Worm (Caenorhabditis elegans): ENCODE results near the gene hlh-25.
"Not testable (repeated sequence)": the region's sequence is repeated elsewhere in the genome, so short reads cannot be mapped to it uniquely, and the experiment has no call there.

The hlh-25 gene

DNA sequence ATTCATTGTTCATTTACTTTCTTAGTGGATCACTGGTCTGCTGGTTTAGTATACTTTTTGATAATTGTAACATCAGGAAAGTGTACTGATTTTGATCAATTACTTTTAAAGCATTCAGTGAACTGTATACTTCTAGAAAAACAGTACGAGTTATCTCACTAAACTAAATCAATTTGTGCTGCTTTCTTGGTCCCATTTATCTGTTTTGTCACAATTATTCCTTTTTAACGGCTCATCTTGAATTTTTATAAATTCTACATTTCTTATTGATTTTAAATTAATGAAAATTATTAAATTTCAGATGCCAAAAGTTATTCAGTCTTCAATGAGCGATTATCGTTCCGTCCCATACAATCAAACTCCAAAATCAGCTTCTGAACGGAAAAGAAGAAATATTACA lies at the start of gene hlh-25:
hlh-25 (plus strand) TSS at position 301 of the 400 bp plus-strand sequence.
- TF ChIP-seq unc-62 (GFP tag; optimal IDR thresholded peaks at IDR 0.05) = not testable (repeated sequence)

DNA sequence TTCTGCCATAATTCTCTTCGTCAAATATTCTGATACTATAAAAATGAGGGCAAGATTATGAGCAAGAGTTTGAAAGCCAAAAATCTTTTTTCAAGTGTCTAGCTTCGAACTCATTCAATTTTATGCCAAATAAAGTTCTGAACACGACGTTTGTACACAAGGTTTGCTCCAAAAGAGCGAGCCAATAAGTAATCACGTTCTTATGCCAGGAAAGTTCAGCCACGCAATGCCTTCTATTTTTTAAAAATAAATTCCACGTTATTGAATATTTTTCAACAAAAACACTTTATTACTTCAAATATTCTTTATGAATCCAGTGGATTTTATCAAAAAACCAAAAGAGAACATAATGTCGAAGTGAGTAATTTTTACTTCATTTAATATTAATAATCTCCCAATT lies 47.2 kb upstream of the hlh-25 start, which contains the start of gene nep-5:
nep-5 (plus strand) TSS at position 301 of the 400 bp plus-strand sequence.
- no peak for TF ChIP-seq unc-62 (GFP tag; optimal IDR thresholded peaks at IDR 0.05)

DNA sequence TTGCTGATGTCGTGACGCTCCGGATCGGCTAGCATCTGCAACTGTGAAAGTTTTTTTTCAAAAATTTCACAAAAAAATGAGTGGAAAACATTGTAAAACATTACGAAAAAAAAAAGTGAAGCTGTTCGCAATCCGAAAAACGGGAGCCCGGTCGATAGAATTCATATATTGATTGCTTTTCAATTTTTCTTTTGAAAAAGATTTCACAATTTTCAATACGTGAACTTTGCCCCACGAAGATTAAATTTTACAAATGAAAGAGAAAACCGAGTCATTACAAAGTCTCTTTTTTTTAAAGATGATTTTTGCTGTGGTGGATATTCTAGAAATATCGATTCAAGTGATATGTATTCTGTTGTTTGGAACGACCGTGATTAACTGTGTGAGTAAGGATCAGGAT lies 40.6 kb upstream of the hlh-25 start, which contains the start of gene F12A10.6:
F12A10.6 (minus strand) TSS at position 101 of the 400 bp plus-strand sequence.
- no peak for TF ChIP-seq unc-62 (GFP tag; optimal IDR thresholded peaks at IDR 0.05)

- TF ChIP-seq unc-62 (GFP tag; optimal IDR thresholded peaks at IDR 0.05) = no peak
Observed at ce11 chrII:5496375-5496774, 38.7 kb upstream of the hlh-25 start, which contains the start of gene F12A10.1. TSS of gene F12A10.1 (plus strand) at chrII:5496540.

DNA sequence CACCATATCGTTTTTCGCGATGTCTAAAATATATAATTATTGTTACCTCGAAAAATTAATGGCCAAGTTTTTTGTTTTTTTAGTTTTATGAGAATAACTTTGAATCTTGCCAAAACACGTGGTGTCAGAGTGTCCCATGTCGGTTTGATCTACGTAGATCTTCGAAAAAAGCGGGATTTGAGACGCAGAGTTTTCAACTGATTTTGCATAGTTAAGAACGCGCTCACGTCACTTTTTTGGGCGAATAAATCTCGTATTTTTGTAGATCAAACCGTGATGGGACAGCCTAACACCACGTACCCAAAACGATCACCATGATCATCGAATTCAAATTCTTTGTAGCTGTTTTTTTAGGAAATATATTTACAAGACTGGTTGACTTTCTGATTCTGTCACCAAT lies 37.5 kb upstream of the hlh-25 start:
- TF ChIP-seq unc-62 (GFP tag; optimal IDR thresholded peaks at IDR 0.05) = no peak

DNA sequence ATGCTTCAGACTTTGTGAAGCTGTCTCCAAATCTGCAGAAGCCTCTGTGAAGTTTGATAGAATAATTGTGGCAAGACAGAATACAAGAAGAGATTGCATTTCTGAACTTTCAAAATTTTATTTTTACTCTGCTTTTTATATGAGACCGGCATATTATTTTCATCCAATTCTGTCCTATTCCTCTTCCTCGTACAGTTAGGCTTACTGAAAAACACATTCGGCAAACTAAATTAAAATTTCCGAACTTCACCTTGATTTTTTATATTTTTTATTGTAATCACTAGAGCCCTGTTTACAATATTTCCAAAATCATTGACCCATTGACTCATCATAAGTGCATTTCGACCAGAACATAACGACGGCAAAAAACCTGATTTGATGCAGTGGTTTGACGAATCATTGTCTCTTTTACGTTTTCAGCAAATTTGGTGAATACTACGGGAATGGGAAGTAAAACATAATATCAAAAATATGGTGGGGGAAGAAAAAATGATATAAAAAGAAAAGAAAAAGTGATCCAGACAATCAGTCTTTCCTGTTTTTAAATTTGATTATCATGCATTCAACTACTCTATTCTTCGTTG lies 36.8 kb upstream of the hlh-25 start, which contains the start of the genes suex-1 and F12A10.9:
suex-1 (minus strand) TSS at position 101 of the 584 bp plus-strand sequence.
F12A10.9 (plus strand) TSS at position 534 of the 584 bp plus-strand sequence.
- no peak for TF ChIP-seq unc-62 (GFP tag; optimal IDR thresholded peaks at IDR 0.05)

- TF ChIP-seq unc-62 (GFP tag; optimal IDR thresholded peaks at IDR 0.05) = no peak
Observed at ce11 chrII:5500470-5500869, 34.6 kb upstream of the hlh-25 start, which contains the start of gene fzy-1. TSS of gene fzy-1 (plus strand) at chrII:5500770.

DNA sequence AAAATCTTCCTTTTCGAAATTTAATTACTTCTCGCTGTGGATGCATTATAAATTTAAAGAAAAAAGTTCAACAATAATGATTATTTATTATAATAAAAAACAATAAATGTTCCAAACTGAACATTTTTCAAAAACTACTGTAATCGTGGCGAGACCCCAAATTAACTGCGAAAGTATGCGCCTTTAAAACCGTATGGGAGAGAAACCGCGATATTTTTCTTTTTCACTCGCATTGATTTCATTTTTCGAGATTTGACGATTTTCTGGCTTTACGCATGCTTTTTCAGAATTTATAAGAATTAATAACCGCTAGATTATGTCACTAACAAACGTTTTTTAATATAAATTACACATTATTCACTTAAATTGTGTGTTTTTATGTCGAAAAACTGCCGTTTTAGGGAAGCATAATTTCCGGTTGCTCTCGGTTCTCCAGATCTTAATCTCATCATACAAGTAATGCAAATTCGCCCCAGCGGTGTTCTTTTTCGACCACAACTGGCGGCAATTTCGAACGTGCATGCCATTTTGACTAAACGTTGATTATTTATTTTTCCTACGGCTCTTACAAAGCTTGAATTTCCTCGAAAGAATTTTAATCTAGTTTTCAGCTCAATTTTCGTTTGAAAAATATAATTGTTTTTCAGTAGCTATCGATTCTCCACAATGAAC lies 33.9 kb upstream of the hlh-25 start, which contains the start of gene F12A10.8:
F12A10.8 (minus strand) TSS at position 79 of the 672 bp plus-strand sequence.
- no peak for TF ChIP-seq unc-62 (GFP tag; optimal IDR thresholded peaks at IDR 0.05)

ce11 chrII:5503760-5504159 lies 31.3 kb upstream of the hlh-25 start, which contains the start of gene cyp-44A1:
TSS of gene cyp-44A1 (plus strand) at chrII:5504044.
- no peak for TF ChIP-seq unc-62 (GFP tag; optimal IDR thresholded peaks at IDR 0.05)

DNA sequence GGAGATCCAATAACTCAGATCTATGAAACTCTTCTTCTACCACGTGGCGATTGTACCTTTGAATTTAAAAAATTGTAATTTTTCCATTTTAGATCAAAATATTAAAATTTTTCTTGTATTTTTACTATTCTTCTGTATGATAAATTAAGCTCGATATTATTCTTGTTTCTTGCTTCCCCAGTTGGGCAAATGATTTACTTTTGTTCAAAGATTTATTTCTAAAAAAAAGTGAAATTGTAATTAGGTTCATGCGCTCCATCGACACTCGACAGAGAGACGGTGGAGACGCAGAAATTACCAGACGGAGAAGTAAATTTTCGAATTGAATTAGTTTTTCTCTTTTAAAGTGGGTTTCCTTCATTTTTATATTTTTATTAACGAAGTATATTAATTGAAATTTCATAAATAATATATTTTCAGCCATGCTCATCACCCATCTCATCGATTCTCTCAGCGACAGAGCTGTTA lies 29.2 kb upstream of the hlh-25 start, which contains the start of gene npp-24:
npp-24 (plus strand) TSS at position 51 of the 468 bp plus-strand sequence.
- no peak for TF ChIP-seq unc-62 (GFP tag; optimal IDR thresholded peaks at IDR 0.05)

ce11 chrII:5511417-5512353 lies 23.4 kb upstream of the hlh-25 start:
- TF ChIP-seq unc-62 (GFP tag; optimal IDR thresholded peaks at IDR 0.05) = no peak

DNA sequence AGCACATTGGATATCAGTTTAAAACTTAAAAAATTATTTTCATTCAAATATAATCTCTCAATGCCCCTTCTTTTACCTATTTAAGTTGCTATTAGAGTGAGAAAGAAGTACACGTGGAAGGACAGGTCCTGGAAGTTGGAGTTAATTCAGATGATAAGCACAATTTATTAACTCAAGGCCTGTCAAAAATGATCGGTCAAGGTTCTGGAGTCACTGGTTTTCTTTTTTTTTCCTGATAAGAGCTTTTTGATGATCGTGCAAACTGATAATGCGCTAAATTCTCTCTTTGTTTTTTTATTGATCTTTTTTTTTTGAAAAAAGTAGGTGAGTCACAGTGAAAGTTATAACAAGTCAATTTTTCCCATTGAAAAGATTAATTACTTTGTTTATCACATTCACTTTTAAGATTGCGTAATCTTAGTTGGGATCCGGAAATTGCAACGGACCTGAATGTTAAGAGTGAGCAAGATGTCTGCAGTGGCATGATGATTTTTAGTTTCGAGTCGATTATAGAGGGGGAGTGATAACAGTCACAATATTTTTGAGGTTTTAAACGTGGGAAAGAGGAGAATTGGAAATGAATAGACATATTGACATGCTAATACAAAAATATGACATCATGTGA lies 22.5 kb upstream of the hlh-25 start:
- no peak for TF ChIP-seq unc-62 (GFP tag; optimal IDR thresholded peaks at IDR 0.05)

- TF ChIP-seq unc-62 (GFP tag; optimal IDR thresholded peaks at IDR 0.05) = no peak
Observed at ce11 chrII:5514846-5515245, 20.2 kb upstream of the hlh-25 start, which contains the start of gene sahd-1. TSS of gene sahd-1 (minus strand) at chrII:5514945.

- no peak for TF ChIP-seq unc-62 (GFP tag; optimal IDR thresholded peaks at IDR 0.05)
Observed at ce11 chrII:5515542-5515941, 19.5 kb upstream of the hlh-25 start, which contains the start of gene ZK177.3. TSS of gene ZK177.3 (plus strand) at chrII:5515842.

ce11 chrII:5517643-5518042 lies 17.4 kb upstream of the hlh-25 start, which contains the start of gene ZK177.9:
TSS of gene ZK177.9 (minus strand) at chrII:5517743.
- no peak for TF ChIP-seq unc-62 (GFP tag; optimal IDR thresholded peaks at IDR 0.05)
